Worm (Caenorhabditis elegans) whole organism, dauer: ENCODE measurements around the gene M117.3.

Experiments
- unc-62 ChIP-seq: sonication (generic microtip); optimal IDR thresholded peaks from 2 replicates; lab custom pipeline; 2017; ENCODE audit warnings: missing biosample characterization, missing genetic modification reagents, missing genetic modification characterization

Gene M117.3

DNA sequence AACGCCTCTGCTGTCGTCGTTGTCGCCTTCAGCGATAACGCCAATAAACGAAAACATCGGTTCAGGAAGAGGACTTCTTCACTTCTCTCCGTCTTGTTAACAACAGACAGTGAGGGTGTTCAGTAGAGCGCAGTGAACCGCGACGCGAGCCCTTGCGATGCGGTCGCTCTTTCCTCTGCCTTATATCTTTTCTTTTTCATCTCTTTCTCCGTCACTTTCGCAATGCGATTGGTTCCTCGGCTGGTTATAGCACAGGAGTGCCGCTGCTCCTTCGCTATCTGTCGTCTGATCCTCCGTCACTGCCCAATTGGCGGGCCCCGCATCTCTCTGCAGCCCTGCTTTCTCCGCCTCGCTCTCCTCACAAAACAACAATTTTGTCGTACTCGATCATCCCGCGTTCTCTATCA lies 35.2 kb downstream of the M117.3 start:
- no peak for TF ChIP-seq unc-62

DNA sequence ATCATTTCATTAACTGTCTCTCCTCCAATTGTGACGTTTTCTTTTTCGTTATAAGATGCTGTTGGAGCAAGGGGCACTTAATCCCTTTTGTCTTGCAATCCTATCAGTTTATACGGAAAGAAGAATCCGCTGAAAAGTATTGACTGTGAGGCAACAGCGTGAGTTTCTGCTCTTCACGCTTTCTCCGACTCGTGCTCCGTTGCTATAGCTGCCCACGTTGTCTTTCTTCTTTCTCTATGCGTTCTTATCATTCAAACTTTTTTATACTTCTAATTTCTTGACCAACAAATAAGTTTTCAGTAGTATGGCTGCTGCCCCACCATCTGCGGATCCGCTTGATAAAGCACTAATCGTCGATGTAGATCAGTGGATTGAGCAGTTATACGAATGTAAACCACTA lies 36.1 kb downstream of the M117.3 start, which contains the start of gene let-92:
TSS of gene let-92 (plus strand) at position 301 of the 400 bp plus-strand sequence.
- no peak for TF ChIP-seq unc-62

DNA sequence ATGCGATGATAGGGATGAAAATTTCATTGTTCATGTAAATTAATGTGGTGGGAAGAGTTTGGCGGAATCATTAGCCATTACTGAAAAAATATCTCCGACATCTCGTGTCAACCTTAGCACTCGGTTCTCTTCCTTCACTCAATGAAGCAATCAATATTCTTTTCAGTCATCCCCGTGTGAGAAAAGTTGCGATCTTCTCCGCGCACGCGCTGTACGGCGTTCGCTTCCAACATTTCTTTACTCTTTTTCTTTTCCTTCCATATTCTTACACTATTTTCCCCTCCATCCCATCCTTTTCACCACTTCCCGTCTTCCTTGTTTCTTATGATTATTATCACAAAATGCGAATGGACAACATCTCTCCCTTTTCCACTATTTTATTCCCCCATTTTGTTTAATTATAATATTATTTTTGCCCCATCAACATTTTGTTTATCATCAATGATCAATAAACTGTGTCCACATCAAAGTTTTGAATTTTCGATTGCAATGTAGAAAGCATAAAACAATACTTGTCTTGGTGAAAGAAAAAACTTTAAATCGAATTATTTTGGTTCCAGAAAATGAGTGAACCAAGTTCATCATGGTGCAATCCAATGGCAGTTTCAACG lies 38.1 kb downstream of the M117.3 start, which contains the start of gene mob-1:
TSS of gene mob-1 (plus strand) at position 561 of the 611 bp plus-strand sequence.
- TF ChIP-seq unc-62, result no peak

- no peak for TF ChIP-seq unc-62
These were observed 41.4 kb downstream of the M117.3 start for ce11 chrIV:11863428-11863827.

DNA sequence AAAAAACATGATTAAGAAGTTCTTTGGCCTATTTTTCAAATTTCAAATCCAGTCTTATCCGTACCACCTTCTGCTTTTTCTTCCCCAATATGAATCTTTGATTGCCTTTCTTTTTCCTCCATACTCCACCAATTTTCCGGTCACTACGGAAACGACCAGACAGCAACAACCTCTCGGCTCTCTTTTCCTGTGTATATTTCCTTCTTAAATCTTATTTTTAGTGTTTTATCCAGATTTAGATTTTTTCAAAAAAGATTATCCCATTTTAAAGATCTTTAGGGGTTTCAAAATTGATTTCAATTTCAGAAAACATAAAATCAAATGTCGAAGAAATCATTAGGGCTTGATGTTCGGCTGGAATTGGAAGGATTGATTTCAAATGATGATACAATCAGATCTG lies 42.2 kb downstream of the M117.3 start, which contains the start of gene trpa-1:
TSS of gene trpa-1 (plus strand) at position 301 of the 400 bp plus-strand sequence.
- TF ChIP-seq unc-62, result no peak

DNA sequence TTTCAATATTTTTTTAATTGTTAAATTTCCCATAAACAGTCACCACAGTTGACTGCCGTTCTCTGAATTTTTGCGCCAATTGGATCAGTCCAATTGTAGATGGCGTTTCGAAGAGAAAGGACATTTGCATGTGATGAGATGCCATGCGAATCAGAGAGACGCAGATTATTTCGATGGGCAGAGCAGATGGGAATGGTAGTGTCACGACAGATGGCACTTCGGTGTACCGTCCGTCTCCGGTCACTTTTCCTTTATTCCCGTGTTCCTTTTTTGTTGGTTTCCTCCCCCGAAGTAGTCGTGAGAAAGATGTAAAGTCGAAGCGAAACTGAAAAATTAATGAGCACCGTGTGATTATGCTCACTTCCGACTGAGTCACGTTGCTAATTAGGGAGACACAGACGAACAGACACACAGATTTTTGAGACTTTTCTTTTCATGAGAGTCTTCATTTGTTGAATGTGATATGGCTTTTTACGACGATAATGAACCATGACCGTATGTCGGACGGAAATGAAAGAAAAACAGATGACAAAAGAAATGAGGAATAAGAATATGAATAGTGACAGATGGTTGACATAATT lies 45.7 kb downstream of the M117.3 start:
- no peak for TF ChIP-seq unc-62

- TF ChIP-seq unc-62, result no peak
These were observed 46.4 kb downstream of the M117.3 start for ce11 chrIV:11868452-11868851.

DNA sequence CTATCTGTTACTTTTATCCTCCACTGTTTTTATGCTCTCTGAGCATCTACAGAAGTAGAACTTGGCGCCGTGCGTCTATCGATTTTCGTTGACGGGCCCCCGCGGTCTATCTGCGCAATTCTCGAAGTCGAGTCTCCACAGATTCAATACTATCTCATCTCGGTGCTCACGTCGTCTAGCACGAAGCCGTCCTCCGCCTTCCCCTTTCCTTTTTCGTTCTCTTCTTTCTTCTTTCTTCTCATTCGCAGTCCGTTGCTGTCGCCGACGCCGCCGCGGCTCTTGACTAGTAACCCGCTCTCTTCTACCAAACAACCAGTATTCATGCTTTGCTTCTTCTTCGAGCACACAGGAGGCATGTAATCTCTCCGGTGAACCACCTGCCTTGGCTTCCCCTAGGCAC lies 49.1 kb downstream of the M117.3 start:
- TF ChIP-seq unc-62, result no peak

DNA sequence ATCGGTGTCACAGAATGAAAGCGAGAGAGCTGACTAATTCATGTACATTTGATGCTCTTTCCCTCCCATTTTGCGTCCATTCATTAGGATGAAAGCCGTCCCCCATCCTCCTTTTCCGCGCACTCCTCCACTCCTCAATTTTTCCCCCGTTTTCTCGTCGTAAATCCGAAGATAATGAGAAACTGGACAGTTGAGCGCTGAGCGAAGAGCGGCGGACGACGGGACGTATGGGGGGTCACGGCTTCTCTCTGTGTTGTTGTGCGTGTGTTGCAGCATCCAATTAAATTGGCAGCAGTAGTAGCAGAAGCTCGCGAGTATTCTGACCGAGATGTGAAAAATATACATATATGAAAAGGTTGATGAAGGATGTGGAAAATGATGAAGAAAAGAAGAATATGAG lies 49.9 kb downstream of the M117.3 start:
- TF ChIP-seq unc-62, result no peak
